Fruit fly (Drosophila melanogaster): ENCODE measurements around the gene PIG-H.

The PIG-H gene

dm6 chr3R:8001074-8001669, 1.5 kb downstream of the PIG-H start, which contains the start of the genes Kmn2 and CG2698 (continued):
- TF ChIP-seq CG7556 (GFP tag; optimal IDR thresholded peaks at IDR 0.05) = peak; percentile 94
- peak; percentile 93 for TF ChIP-seq CG11504 (tag; optimal IDR thresholded peaks at IDR 0.05)
- peak; percentile 68 for TF ChIP-seq CG7271 (tag; optimal IDR thresholded peaks at IDR 0.05)
- peak; percentile 97 for TF ChIP-seq ranshi (GFP tag; IDR thresholded peaks at IDR 0.05)
- TF ChIP-seq MBD-R2 (GFP tag; IDR thresholded peaks at IDR 0.05) = peak; percentile 98
- peak; percentile 98 for TF ChIP-seq ttk (GFP tag; IDR thresholded peaks at IDR 0.05)
- peak; percentile 99 for TF ChIP-seq sob (GFP tag; IDR thresholded peaks at IDR 0.05)
- peak; percentile 94 for TF ChIP-seq NfI (GFP tag; optimal IDR thresholded peaks at IDR 0.05)
- TF ChIP-seq Neu2 (GFP tag; optimal IDR thresholded peaks at IDR 0.05; ENCODE audit: borderline replicate concordance) = no peak
- TF ChIP-seq CG14965 (GFP tag; optimal IDR thresholded peaks at IDR 0.05; ENCODE audit: borderline replicate concordance) = no peak
- TF ChIP-seq Hr39 (optimal IDR thresholded peaks at IDR 0.05) = no peak
- TF ChIP-seq CG7745 (tag; optimal IDR thresholded peaks at IDR 0.05) = peak; percentile 22
- peak; percentile 81 for TF ChIP-seq Vsx1 (GFP tag; optimal IDR thresholded peaks at IDR 0.05)
- no peak for TF ChIP-seq btn (GFP tag; optimal IDR thresholded peaks at IDR 0.05)
- peak; percentile 96 for TF ChIP-seq Taf1 (GFP tag; IDR thresholded peaks at IDR 0.05)
- TF ChIP-seq Nf-YA (GFP tag; IDR thresholded peaks at IDR 0.05) = peak; percentile 95
- TF ChIP-seq grn (GFP tag; optimal IDR thresholded peaks at IDR 0.05) = peak; percentile 53
- TF ChIP-seq CG18476 (GFP tag; optimal IDR thresholded peaks at IDR 0.05) = peak; percentile 95
- TF ChIP-seq CHES-1-like (GFP tag; optimal IDR thresholded peaks at IDR 0.05) = peak; percentile 64
- TF ChIP-seq lilli (GFP tag; optimal IDR thresholded peaks at IDR 0.05) = peak; percentile 96
- no peak for TF ChIP-seq sc (optimal IDR thresholded peaks at IDR 0.05)
- peak; percentile 91 for TF ChIP-seq sc (GFP tag; optimal IDR thresholded peaks at IDR 0.05)
- TF ChIP-seq mld (GFP tag; IDR thresholded peaks at IDR 0.05; ENCODE audit: partially characterized antibody) = no peak
- peak; percentile 82 for TF ChIP-seq NC2β (GFP tag; optimal IDR thresholded peaks at IDR 0.05)
- TF ChIP-seq CG15269 (tag; optimal IDR thresholded peaks at IDR 0.05) = peak; percentile 96
- peak; percentile 72 for TF ChIP-seq hkb (optimal IDR thresholded peaks at IDR 0.05)
- TF ChIP-seq hkb (GFP tag; IDR thresholded peaks at IDR 0.05) = peak; percentile 97
- peak; percentile 88 for TF ChIP-seq nerfin-1 (tag; optimal IDR thresholded peaks at IDR 0.05)
- peak; percentile 78 for TF ChIP-seq CG6654 (GFP tag; optimal IDR thresholded peaks at IDR 0.05)
- peak; percentile 85 for TF ChIP-seq D19B (GFP tag; optimal IDR thresholded peaks at IDR 0.05)
- TF ChIP-seq Ravus (GFP tag; IDR thresholded peaks at IDR 0.05) = peak; percentile 94
- peak; percentile 78 for TF ChIP-seq gro (GFP tag; optimal IDR thresholded peaks at IDR 0.05)
- peak; percentile 85 for TF ChIP-seq Adf1 (GFP tag; IDR thresholded peaks at IDR 0.05)
- peak; percentile 93 for TF ChIP-seq gcm (GFP tag; optimal IDR thresholded peaks at IDR 0.05)
- peak; percentile 97 for TF ChIP-seq Xbp1 (GFP tag; optimal IDR thresholded peaks at IDR 0.05)
- TF ChIP-seq Fer1 (GFP tag; optimal IDR thresholded peaks at IDR 0.05) = peak; percentile 96
- peak; percentile 94 for TF ChIP-seq gce (GFP tag; IDR thresholded peaks at IDR 0.05)
- TF ChIP-seq Drgx (GFP tag; IDR thresholded peaks at IDR 0.05) = peak; percentile 96
- peak; percentile 97 for TF ChIP-seq ara (GFP tag; IDR thresholded peaks at IDR 0.05)
- peak; percentile 84 for TF ChIP-seq ftz-f1 (GFP tag; optimal IDR thresholded peaks at IDR 0.05)
- TF ChIP-seq Myb (GFP tag; optimal IDR thresholded peaks at IDR 0.05) = peak; percentile 59
- peak; percentile 95 for TF ChIP-seq CG8290 (GFP tag; optimal IDR thresholded peaks at IDR 0.05)
- peak; percentile 42 to 75 for TF ChIP-seq CG8290 (tag; optimal IDR thresholded peaks at IDR 0.05)
- peak; percentile 96 for TF ChIP-seq Max (GFP tag; optimal IDR thresholded peaks at IDR 0.05)
- TF ChIP-seq CG12299 (tag; optimal IDR thresholded peaks at IDR 0.05) = peak; percentile 89
- peak; percentile 85 for TF ChIP-seq jing (GFP tag; optimal IDR thresholded peaks at IDR 0.05)
- peak; percentile 97 for TF ChIP-seq Gug (GFP tag; IDR thresholded peaks at IDR 0.05)
- TF ChIP-seq vvl (GFP tag; IDR thresholded peaks at IDR 0.05) = peak; percentile 99
- peak; percentile 61 for TF ChIP-seq NK7.1 (GFP tag; optimal IDR thresholded peaks at IDR 0.05)
- TF ChIP-seq CG17612 (GFP tag; IDR thresholded peaks at IDR 0.05) = peak; percentile 95
- TF ChIP-seq CG32767 (GFP tag; IDR thresholded peaks at IDR 0.05) = peak; percentile 97
- TF ChIP-seq CG10959 (GFP tag; IDR thresholded peaks at IDR 0.05) = peak; percentile 96

All from whole organism, embryonic.